Worm (Caenorhabditis elegans) whole organism, L1 larva: Measurements from ENCODE around the gene tag-329.

Experiments used
- C04F5.9 ChIP-seq: sonication (generic microtip); optimal IDR thresholded peaks from 2 replicates; lab custom pipeline; 2016; ENCODE audit warnings: missing genetic modification characterization, missing compliant biosample characterization
- C16A3.4 ChIP-seq: fragments of 150-350 bp; optimal IDR thresholded peaks from 2 replicates; lab custom pipeline; 2014; ENCODE audit warnings: missing biosample characterization, missing genetic modification characterization
- C34B4.2 ChIP-seq: sonication (generic microtip); optimal IDR thresholded peaks from 2 replicates; lab custom pipeline; 2017; ENCODE audit warnings: mild to moderate bottlenecking, missing genetic modification characterization, missing compliant biosample characterization
- F16B12.6 ChIP-seq: fragments of 150-350 bp; optimal IDR thresholded peaks from 2 replicates; lab custom pipeline; 2014; ENCODE audit warnings: missing biosample characterization, missing genetic modification characterization
- Y116A8C.19 ChIP-seq: sonication (generic microtip); optimal IDR thresholded peaks from 2 replicates; lab custom pipeline; 2016; ENCODE audit warnings: missing compliant biosample characterization, missing genetic modification characterization, borderline replicate concordance
- aha-1 ChIP-seq: fragments of 150-350 bp; optimal IDR thresholded peaks from 2 replicates; lab custom pipeline; 2014; ENCODE audit warnings: missing biosample characterization, missing genetic modification characterization
- alr-1 ChIP-seq: fragments of 200-800 bp; sonication (Bioruptor generic); optimal IDR thresholded peaks from 2 replicates; lab custom pipeline; 2018; ENCODE audit warnings: borderline replicate concordance, mild to moderate bottlenecking, missing genetic modification characterization, missing compliant biosample characterization
- aly-2 ChIP-seq: fragments of 150-350 bp; optimal IDR thresholded peaks from 2 replicates; lab custom pipeline; 2014; ENCODE audit warnings: missing biosample characterization, missing genetic modification characterization
- ama-1 ChIP-seq: fragments of 150-350 bp; optimal IDR thresholded peaks from 2 replicates; lab custom pipeline; 2014
- blmp-1 ChIP-seq: fragments of 150-350 bp; optimal IDR thresholded peaks from 2 replicates; lab custom pipeline; 2014; ENCODE audit warnings: missing biosample characterization, missing genetic modification characterization
- ceh-63 ChIP-seq: fragments of 200-800 bp; sonication (Bioruptor generic); optimal IDR thresholded peaks from 2 replicates; lab custom pipeline; 2018; ENCODE audit warnings: mild to moderate bottlenecking, missing genetic modification characterization, missing compliant biosample characterization
- ceh-82 ChIP-seq, 3 experiments: fragments of 150-350 bp in 1 of 3; sonication (generic microtip) in 2 of 3; optimal IDR thresholded peaks; 2 replicates each; lab custom pipeline; 2014 to 2017; ENCODE audit warnings: missing biosample characterization in 3 of 3, missing genetic modification characterization in 3 of 3
- ces-1 ChIP-seq: fragments of 150-350 bp; optimal IDR thresholded peaks from 2 replicates; lab custom pipeline; 2014; ENCODE audit warnings: missing biosample characterization, missing genetic modification reagents, missing genetic modification characterization
- efl-1 ChIP-seq, 4 experiments: fragments of 150-350 bp; optimal IDR thresholded peaks in 3 of 4; peaks in 1 of 4; 1 replicate in 1 of 4; 2 replicates in 3 of 4; lab custom pipeline; 2014; ENCODE audit warnings: missing biosample characterization in 2 of 4, missing genetic modification characterization in 2 of 4, missing genetic modification reagents in 2 of 4
- efl-3 ChIP-seq: fragments of 200-800 bp; sonication (Bioruptor generic); optimal IDR thresholded peaks from 2 replicates; lab custom pipeline; 2018; ENCODE audit warnings: mild to moderate bottlenecking, missing genetic modification characterization, missing compliant biosample characterization
- egl-13 ChIP-seq: sonication (generic microtip); optimal IDR thresholded peaks from 2 replicates; lab custom pipeline; 2016; ENCODE audit warnings: missing genotype, missing genetic modification reagents, missing genetic modification characterization, missing compliant biosample characterization
- egl-27 ChIP-seq, 2 experiments: fragments of 150-350 bp in 1 of 2; sonication (generic microtip); optimal IDR thresholded peaks; 3 replicates each; lab custom pipeline; 2017 to 2018; ENCODE audit warnings: missing biosample characterization in 2 of 2, missing genetic modification characterization in 2 of 2, missing genetic modification reagents in 2 of 2
- elt-2 ChIP-seq: sonication (generic microtip); optimal IDR thresholded peaks from 2 replicates; lab custom pipeline; 2016; ENCODE audit warnings: missing genetic modification characterization, mild to moderate bottlenecking, inconsistent platforms, missing compliant biosample characterization, missing genetic modification reagents
- elt-3 ChIP-seq, 6 experiments: fragments of 150-350 bp in 1 of 6; sonication (generic microtip); optimal IDR thresholded peaks; 2 replicates each; lab custom pipeline; 2017 to 2018; ENCODE audit warnings: missing biosample characterization in 6 of 6, missing genetic modification characterization in 6 of 6, inconsistent platforms in 1 of 6
- fkh-4 ChIP-seq: sonication (generic microtip); optimal IDR thresholded peaks from 2 replicates; lab custom pipeline; 2016; ENCODE audit warnings: missing compliant biosample characterization, missing genetic modification characterization, borderline replicate concordance
- fkh-8 ChIP-seq: sonication (generic microtip); optimal IDR thresholded peaks from 2 replicates; lab custom pipeline; 2016; ENCODE audit warnings: mild to moderate bottlenecking, missing genetic modification characterization, missing compliant biosample characterization
- hlh-4 ChIP-seq: sonication (generic microtip); optimal IDR thresholded peaks from 2 replicates; lab custom pipeline; 2016; ENCODE audit warnings: mild to moderate bottlenecking, missing genetic modification characterization, missing compliant biosample characterization
- hpl-2 ChIP-seq: fragments of 150-350 bp; optimal IDR thresholded peaks from 2 replicates; lab custom pipeline; 2014; ENCODE audit warnings: missing biosample characterization, missing genetic modification reagents, missing genetic modification characterization
- irx-1 ChIP-seq: sonication (generic microtip); optimal IDR thresholded peaks from 2 replicates; lab custom pipeline; 2016; ENCODE audit warnings: missing genetic modification characterization, missing compliant biosample characterization
- lin-14 ChIP-seq: fragments of 200-800 bp; sonication (Bioruptor generic); optimal IDR thresholded peaks from 2 replicates; lab custom pipeline; 2018; ENCODE audit warnings: mild to moderate bottlenecking, missing genetic modification characterization, moderate library complexity, missing compliant biosample characterization
- lin-15B ChIP-seq: fragments of 150-350 bp; sonication (generic microtip); optimal IDR thresholded peaks from 3 replicates; lab custom pipeline; 2014; ENCODE audit warnings: missing biosample characterization, missing genetic modification characterization
- lin-35 ChIP-seq, 2 experiments: fragments of 150-350 bp; optimal IDR thresholded peaks; 2 replicates each; lab custom pipeline; 2014; ENCODE audit warnings: missing biosample characterization in 2 of 2, missing genetic modification characterization in 2 of 2, missing genetic modification reagents in 2 of 2
- lin-39 ChIP-seq: fragments of 150-350 bp; optimal IDR thresholded peaks from 2 replicates; lab custom pipeline; 2014; ENCODE audit warnings: missing biosample characterization, missing genetic modification reagents, missing genetic modification characterization
- mdl-1 ChIP-seq, 2 experiments: fragments of 150-350 bp; optimal IDR thresholded peaks; 2 replicates each; lab custom pipeline; 2014 to 2017; ENCODE audit warnings: missing biosample characterization in 2 of 2, missing genetic modification characterization in 2 of 2, inconsistent platforms in 1 of 2
- mef-2 ChIP-seq: fragments of 150-350 bp; optimal IDR thresholded peaks from 2 replicates; lab custom pipeline; 2014; ENCODE audit warnings: missing biosample characterization, missing genetic modification characterization
- mep-1 ChIP-seq: fragments of 150-350 bp; optimal IDR thresholded peaks from 2 replicates; lab custom pipeline; 2014; ENCODE audit warnings: missing biosample characterization, missing genetic modification characterization
- nhr-12 ChIP-seq: sonication (generic microtip); optimal IDR thresholded peaks from 2 replicates; lab custom pipeline; 2017; ENCODE audit warnings: missing biosample characterization, missing genetic modification characterization
- nhr-20 ChIP-seq: sonication (generic microtip); optimal IDR thresholded peaks from 2 replicates; lab custom pipeline; 2016; ENCODE audit warnings: mild to moderate bottlenecking, missing genetic modification characterization, missing compliant biosample characterization
- nhr-237 ChIP-seq: fragments of 150-350 bp; optimal IDR thresholded peaks from 2 replicates; lab custom pipeline; 2014; ENCODE audit warnings: missing biosample characterization, missing genetic modification characterization
- nhr-28 ChIP-seq: fragments of 150-350 bp; optimal IDR thresholded peaks from 2 replicates; lab custom pipeline; 2014; ENCODE audit warnings: missing biosample characterization, missing genetic modification characterization
- nhr-47 ChIP-seq: sonication (generic microtip); optimal IDR thresholded peaks from 2 replicates; lab custom pipeline; 2016; ENCODE audit warnings: mild to moderate bottlenecking, missing genetic modification characterization, moderate library complexity, missing compliant biosample characterization
- nhr-71 ChIP-seq: sonication (generic microtip); optimal IDR thresholded peaks from 2 replicates; lab custom pipeline; 2016; ENCODE audit warnings: mild to moderate bottlenecking, missing genetic modification characterization, moderate library complexity, missing compliant biosample characterization
- nhr-77 ChIP-seq: fragments of 150-350 bp; optimal IDR thresholded peaks from 2 replicates; lab custom pipeline; 2014; ENCODE audit warnings: missing biosample characterization, missing genetic modification characterization
- nhr-84 ChIP-seq: sonication (generic microtip); optimal IDR thresholded peaks from 2 replicates; lab custom pipeline; 2017; ENCODE audit warnings: missing biosample characterization, missing genetic modification characterization
- nhr-85 ChIP-seq: sonication (generic microtip); peaks from one replicate; lab custom pipeline; 2016; ENCODE audit warnings: missing genetic modification characterization, inconsistent platforms, missing compliant biosample characterization
- nhr-90 ChIP-seq: sonication (generic microtip); optimal IDR thresholded peaks from 2 replicates; lab custom pipeline; 2016; ENCODE audit warnings: mild to moderate bottlenecking, missing genetic modification characterization, missing compliant biosample characterization; ENCODE audit not compliant: poor library complexity
- pag-3 ChIP-seq: sonication (generic microtip); optimal IDR thresholded peaks from 2 replicates; lab custom pipeline; 2017; ENCODE audit warnings: missing genetic modification characterization, mild to moderate bottlenecking, missing compliant biosample characterization, antibody characterized with exemption, borderline replicate concordance; ENCODE audit not compliant: insufficient read depth
- pax-3 ChIP-seq: fragments of 200-800 bp; sonication (Bioruptor generic); optimal IDR thresholded peaks from 2 replicates; lab custom pipeline; 2018; ENCODE audit warnings: mild to moderate bottlenecking, missing genetic modification characterization, moderate library complexity, missing compliant biosample characterization
- skn-1 ChIP-seq: fragments of 150-350 bp; optimal IDR thresholded peaks from 2 replicates; lab custom pipeline; 2014; ENCODE audit warnings: missing biosample characterization, missing genetic modification characterization
- sptf-1 ChIP-seq: fragments of 150-350 bp; optimal IDR thresholded peaks from 2 replicates; lab custom pipeline; 2014; ENCODE audit warnings: missing biosample characterization, missing genetic modification characterization
- swsn-7 ChIP-seq: sonication (generic microtip); optimal IDR thresholded peaks from 2 replicates; lab custom pipeline; 2016; ENCODE audit warnings: missing genetic modification characterization, missing compliant biosample characterization
- tbx-2 ChIP-seq: sonication (generic microtip); optimal IDR thresholded peaks from 2 replicates; lab custom pipeline; 2016; ENCODE audit warnings: missing genetic modification characterization, missing compliant biosample characterization
- unc-30 ChIP-seq: sonication (generic microtip); optimal IDR thresholded peaks from 2 replicates; lab custom pipeline; 2017; ENCODE audit warnings: missing biosample characterization, missing genetic modification characterization
- unc-86 ChIP-seq: sonication (generic microtip); optimal IDR thresholded peaks from 2 replicates; lab custom pipeline; 2016; ENCODE audit warnings: missing genetic modification characterization, missing compliant biosample characterization
- vab-15 ChIP-seq: sonication (generic microtip); optimal IDR thresholded peaks from 2 replicates; lab custom pipeline; 2017; ENCODE audit warnings: missing genotype, mild to moderate bottlenecking, missing genetic modification characterization, missing compliant biosample characterization
- zag-1 ChIP-seq: fragments of 150-350 bp; optimal IDR thresholded peaks from 2 replicates; lab custom pipeline; 2014; ENCODE audit warnings: missing biosample characterization, missing genetic modification characterization

The tag-329 gene

ce11 chrV:9503152-9503817 is 31.4 kb upstream of the tag-329 start (continued):
- TF ChIP-seq tbx-2 (tag; lab: Kevin White, UChicago) (peak; percentile 75), vab-15 (tag; lab: Kevin White, UChicago) (no peak), aha-1 (no peak), pax-3 (tag; lab: Kevin White, UChicago) (peak; percentile 64), lin-14 (GFP tag; lab: Kevin White, UChicago) (peak; percentile 81), ceh-82 (tag; optimal IDR thresholded peaks at IDR 0.05; lab: Kevin White, UChicago) (peak in 2 of 3 experiments; percentile 38 to 71), ama-1 (peak; percentile 5), fkh-8 (tag; lab: Kevin White, UChicago) (peak; percentile 68), pag-3 (tag; lab: Kevin White, UChicago) (no peak), irx-1 (peak; percentile 70), nhr-84 (tag; lab: Kevin White, UChicago) (no peak), mef-2 (no peak), lin-15B (tag; lab: Kevin White, UChicago) (no peak), efl-3 (GFP tag; lab: Kevin White, UChicago) (no peak), egl-13 (tag; lab: Kevin White, UChicago) (peak; percentile 67), nhr-90 (tag; lab: Kevin White, UChicago) (peak; percentile 83), nhr-237 (tag; lab: Kevin White, UChicago) (no peak), efl-1 (optimal IDR thresholded peaks at IDR 0.05; lab: Kevin White, UChicago) (peak; percentile 54 to 57), efl-1 (GFP tag; optimal IDR thresholded peaks at IDR 0.05 in 1 of 2; lab: Kevin White, UChicago) (peak; percentile 34 to 95), nhr-71 (peak; percentile 87), C04F5.9 (peak; percentile 30), swsn-7 (tag; lab: Kevin White, UChicago) (peak; percentile 77), nhr-28 (no peak), alr-1 (tag; lab: Kevin White, UChicago) (no peak), nhr-47 (tag; lab: Kevin White, UChicago) (peak; percentile 87), aly-2 (peak; percentile 19), C16A3.4 (tag; lab: Kevin White, UChicago) (peak; percentile 49), elt-2 (tag; lab: Kevin White, UChicago) (peak; percentile 68), nhr-77 (peak; percentile 65), unc-30 (tag; lab: Kevin White, UChicago) (no peak), ces-1 (GFP tag; lab: Kevin White, UChicago) (no peak), lin-35 (GFP tag; optimal IDR thresholded peaks at IDR 0.05; lab: Kevin White, UChicago) (peak; percentile 61), lin-39 (tag; lab: Kevin White, UChicago) (peak; percentile 18), skn-1 (tag; lab: Kevin White, UChicago) (peak; percentile 48), zag-1 (tag; lab: Kevin White, UChicago) (no peak), egl-27 (tag; optimal IDR thresholded peaks at IDR 0.05; lab: Kevin White, UChicago) (no peak), C34B4.2 (tag; lab: Kevin White, UChicago) (no peak), hlh-4 (tag; lab: Kevin White, UChicago) (no peak), Y116A8C.19 (tag; lab: Kevin White, UChicago) (no peak), nhr-12 (tag; lab: Kevin White, UChicago) (no peak), F16B12.6 (peak; percentile 6), mdl-1 (tag; optimal IDR thresholded peaks at IDR 0.05; lab: Kevin White, UChicago) (peak in 1 of 2 experiments; percentile 76)

DNA sequence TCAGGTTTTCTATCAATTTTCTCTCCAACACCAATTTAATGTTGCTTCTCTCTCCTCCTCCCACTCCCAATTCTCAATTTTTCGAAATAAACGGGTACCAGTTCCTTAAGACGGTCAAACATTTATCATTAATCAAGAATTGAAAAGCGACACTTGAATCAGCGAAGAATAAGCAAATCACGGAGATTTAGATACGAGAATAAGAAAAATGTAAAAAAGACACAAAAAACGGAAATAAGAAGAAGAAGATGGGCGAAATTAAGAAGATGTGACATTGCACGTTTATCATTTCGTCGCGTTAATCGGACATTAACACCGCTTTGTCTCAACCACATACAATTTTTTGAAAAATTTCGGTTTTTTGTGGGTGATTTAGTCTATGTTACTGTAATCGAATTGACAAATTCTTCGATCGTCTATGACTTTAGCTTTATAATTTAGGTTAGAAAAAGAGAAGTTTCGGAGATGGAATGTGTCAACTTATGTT is 30.2 kb upstream of the tag-329 start, which contains the start of gene haao-1:
Gene haao-1 (plus strand): TSS at position 437 of the 487 bp plus-strand sequence.
- TF ChIP-seq fkh-4 (no peak), lin-14 (GFP tag; lab: Kevin White, UChicago) (peak; percentile 57), mep-1 (tag; lab: Kevin White, UChicago) (peak; percentile 30), sptf-1 (no peak), hpl-2 (no peak), tbx-2 (tag; lab: Kevin White, UChicago) (peak; percentile 23), lin-35 (GFP tag; optimal IDR thresholded peaks at IDR 0.05; lab: Kevin White, UChicago) (no peak), unc-86 (tag; lab: Kevin White, UChicago) (no peak), ceh-63 (GFP tag; lab: Kevin White, UChicago) (no peak), nhr-47 (tag; lab: Kevin White, UChicago) (no peak), nhr-84 (tag; lab: Kevin White, UChicago) (no peak), aly-2 (no peak), nhr-20 (peak; percentile 20), lin-15B (tag; lab: Kevin White, UChicago) (no peak), blmp-1 (peak; percentile 69), nhr-85 (peak; percentile 77), elt-3 (tag; optimal IDR thresholded peaks at IDR 0.05; lab: Kevin White, UChicago) (peak in 1 of 6 experiments; percentile 57), nhr-71 (peak; percentile 36)
